Fruit fly (Drosophila melanogaster) whole organism, embryonic: Measurements from ENCODE around the gene His3.3B.
A peak's percentile ranks its signal among the peaks of the same experiment; 100 is the strongest.

ENCODE experiments used
- Bteb2 ChIP-seq: fragments of 200-800 bp; sonication (Bioruptor generic); optimal IDR thresholded peaks from 2 replicates; lab custom pipeline; 2016; ENCODE audit warnings: missing biosample characterization, missing genetic modification characterization
- CG1024 ChIP-seq: fragments of 200-800 bp; sonication (Bioruptor generic); IDR thresholded peaks from 2 replicates; pipeline ENCODE4 v1.3.6; 2022; ENCODE audit warnings: missing biosample characterization, missing genetic modification characterization
- CG10267 ChIP-seq: fragments of 200-800 bp; sonication (Bioruptor generic); optimal IDR thresholded peaks from 2 replicates; lab custom pipeline; 2018; ENCODE audit warnings: missing biosample characterization, mild to moderate bottlenecking, missing genetic modification characterization, moderate library complexity
- CG10462 ChIP-seq: fragments of 200-800 bp; sonication (Bioruptor generic); optimal IDR thresholded peaks from 2 replicates; lab custom pipeline; 2016; ENCODE audit warnings: missing biosample characterization, missing genetic modification characterization
- CG11093 ChIP-seq: fragments of 200-800 bp; sonication (Bioruptor generic); IDR thresholded peaks from 3 replicates; pipeline ENCODE4 v1.3.6; 2022; ENCODE audit warnings: missing biosample characterization, missing genetic modification characterization
- CG12104 ChIP-seq: fragments of 200-800 bp; sonication (Bioruptor generic); optimal IDR thresholded peaks from 3 replicates; lab custom pipeline; 2016; ENCODE audit warnings: missing biosample characterization, missing genetic modification characterization
- CG13775 ChIP-seq: fragments of 200-800 bp; sonication (Bioruptor generic); optimal IDR thresholded peaks from 3 replicates; lab custom pipeline; 2017; ENCODE audit warnings: missing biosample characterization, mild to moderate bottlenecking, missing genetic modification characterization
- CG14860 ChIP-seq: fragments of 200-800 bp; sonication (Bioruptor generic); IDR thresholded peaks from 3 replicates; pipeline ENCODE4 v1.3.6; 2022; ENCODE audit warnings: missing biosample characterization, missing genetic modification characterization; ENCODE audit not compliant: partially characterized antibody
- CG18011 ChIP-seq: fragments of 200-800 bp; sonication (Bioruptor generic); optimal IDR thresholded peaks from 2 replicates; lab custom pipeline; 2017; ENCODE audit warnings: missing biosample characterization, missing genetic modification characterization, mild to moderate bottlenecking, moderate library complexity, missing genotype
- CG30403 ChIP-seq: fragments of 200-800 bp; sonication (Bioruptor generic); optimal IDR thresholded peaks from 3 replicates; lab custom pipeline; 2016; ENCODE audit warnings: missing biosample characterization, missing genetic modification characterization
- CG32772 ChIP-seq: fragments of 200-800 bp; sonication (Bioruptor generic); IDR thresholded peaks from 2 replicates; pipeline ENCODE4 v1.3.6; 2022; ENCODE audit warnings: missing biosample characterization, missing genetic modification characterization
- CG4282 ChIP-seq: fragments of 200-800 bp; sonication (Bioruptor generic); optimal IDR thresholded peaks from 2 replicates; lab custom pipeline; 2016; ENCODE audit warnings: missing biosample characterization, missing genetic modification characterization
- CG6654 ChIP-seq: fragments of 200-800 bp; sonication (Bioruptor generic); optimal IDR thresholded peaks from 2 replicates; lab custom pipeline; 2017; ENCODE audit warnings: missing biosample characterization, mild to moderate bottlenecking, missing genetic modification characterization
- CG6813 ChIP-seq: fragments of 200-800 bp; sonication (Bioruptor generic); optimal IDR thresholded peaks from 2 replicates; lab custom pipeline; 2017; ENCODE audit warnings: missing biosample characterization, missing genetic modification characterization, mild to moderate bottlenecking, moderate library complexity, missing genetic modification reagents
- CG7928 ChIP-seq: fragments of 200-800 bp; sonication (Bioruptor generic); optimal IDR thresholded peaks from 2 replicates; lab custom pipeline; 2017; ENCODE audit warnings: missing biosample characterization, mild to moderate bottlenecking, missing genetic modification characterization
- CG8089 ChIP-seq: fragments of 200-800 bp; sonication (Bioruptor generic); optimal IDR thresholded peaks from 3 replicates; lab custom pipeline; 2016; ENCODE audit warnings: missing biosample characterization, missing genetic modification characterization
- CG9437 ChIP-seq: fragments of 200-800 bp; sonication (Bioruptor generic); optimal IDR thresholded peaks from 2 replicates; lab custom pipeline; 2018; ENCODE audit warnings: missing biosample characterization, mild to moderate bottlenecking, missing genetic modification characterization
- CG9876 ChIP-seq: fragments of 200-800 bp; sonication (Bioruptor generic); optimal IDR thresholded peaks from 2 replicates; lab custom pipeline; 2016; ENCODE audit warnings: missing biosample characterization, missing genetic modification characterization
- Camta ChIP-seq: fragments of 200-800 bp; sonication (Bioruptor generic); optimal IDR thresholded peaks from 2 replicates; lab custom pipeline; 2016; ENCODE audit warnings: missing biosample characterization, missing genetic modification characterization
- CoRest ChIP-seq: fragments of 200-800 bp; sonication (Bioruptor generic); optimal IDR thresholded peaks from 3 replicates; lab custom pipeline; 2018; ENCODE audit warnings: missing biosample characterization, mild to moderate bottlenecking, missing genetic modification characterization, moderate library complexity
- D19A ChIP-seq: fragments of 200-800 bp; optimal IDR thresholded peaks from 3 replicates; lab custom pipeline; 2019; ENCODE audit warnings: missing biosample characterization, mild to moderate bottlenecking, missing genetic modification characterization, moderate library complexity
- E2f2 ChIP-seq: fragments of 200-800 bp; sonication (Bioruptor generic); IDR thresholded peaks from 2 replicates; pipeline ENCODE4 v1.3.6; 2022; ENCODE audit warnings: missing biosample characterization, missing genetic modification characterization
- Hmx ChIP-seq: fragments of 200-800 bp; sonication (Bioruptor generic); optimal IDR thresholded peaks from 2 replicates; lab custom pipeline; 2016; ENCODE audit warnings: missing biosample characterization, missing genetic modification characterization
- Kr ChIP-seq: fragments of 200-800 bp; sonication (Bioruptor generic); optimal IDR thresholded peaks from 2 replicates; lab custom pipeline; 2017; ENCODE audit warnings: missing biosample characterization, mild to moderate bottlenecking, missing genetic modification characterization
- Lhr ChIP-seq: fragments of 200-800 bp; sonication (Bioruptor generic); optimal IDR thresholded peaks from 3 replicates; lab custom pipeline; 2017; ENCODE audit warnings: mild to moderate bottlenecking, missing biosample characterization, missing genetic modification reagents, missing genetic modification characterization
- Med ChIP-seq: fragments of 200-800 bp; sonication (Bioruptor generic); peaks from one replicate; lab custom pipeline; 2016; ENCODE audit warnings: missing biosample characterization, missing genetic modification characterization, mild to moderate bottlenecking, inconsistent platforms, moderate library complexity
- Meics ChIP-seq: fragments of 200-800 bp; sonication (Bioruptor generic); optimal IDR thresholded peaks from 2 replicates; lab custom pipeline; 2017; ENCODE audit warnings: missing biosample characterization, mild to moderate bottlenecking, missing genetic modification characterization
- Myb ChIP-seq: fragments of 200-800 bp; sonication (Bioruptor generic); optimal IDR thresholded peaks from 2 replicates; lab custom pipeline; 2016; ENCODE audit warnings: missing biosample characterization, missing genetic modification characterization
- NFAT ChIP-seq: fragments of 200-800 bp; sonication (Bioruptor generic); IDR thresholded peaks from 2 replicates; pipeline ENCODE4 v1.3.6; 2022; ENCODE audit warnings: missing biosample characterization, missing genetic modification characterization
- Nf-YA ChIP-seq: fragments of 200-800 bp; sonication (Bioruptor generic); IDR thresholded peaks from 2 replicates; pipeline ENCODE4 v1.3.6; 2022; ENCODE audit warnings: missing biosample characterization, missing genetic modification characterization
- NfI ChIP-seq: fragments of 200-800 bp; sonication (Bioruptor generic); optimal IDR thresholded peaks from 3 replicates; lab custom pipeline; 2018; ENCODE audit warnings: missing biosample characterization, mild to moderate bottlenecking, missing genetic modification characterization, moderate library complexity
- Pdp1 ChIP-seq, 2 experiments: fragments of 200-800 bp; sonication (Bioruptor generic); optimal IDR thresholded peaks; 3 replicates each; lab custom pipeline; 2016; ENCODE audit warnings: missing biosample characterization in 2 of 2, missing genetic modification characterization in 2 of 2, mild to moderate bottlenecking in 1 of 2, moderate library complexity in 1 of 2
- YL-1 ChIP-seq: fragments of 200-800 bp; sonication (Bioruptor generic); optimal IDR thresholded peaks from 3 replicates; lab custom pipeline; 2017; ENCODE audit warnings: missing biosample characterization, mild to moderate bottlenecking, missing genetic modification characterization
- cg ChIP-seq: fragments of 200-800 bp; sonication (Bioruptor generic); optimal IDR thresholded peaks from 3 replicates; lab custom pipeline; 2019; ENCODE audit warnings: missing biosample characterization, mild to moderate bottlenecking, missing genetic modification characterization, moderate library complexity
- dpn ChIP-seq, 2 experiments: fragments of 200-800 bp; sonication (Bioruptor generic); optimal IDR thresholded peaks; 3 replicates each; lab custom pipeline; 2016; ENCODE audit warnings: missing biosample characterization in 2 of 2, missing genetic modification characterization in 2 of 2
- exex ChIP-seq: fragments of 200-800 bp; sonication (Bioruptor generic); optimal IDR thresholded peaks from 4 replicates; lab custom pipeline; 2018; ENCODE audit warnings: missing biosample characterization, mild to moderate bottlenecking, missing genetic modification characterization, moderate library complexity
- gfzf ChIP-seq: fragments of 200-800 bp; sonication (Bioruptor generic); optimal IDR thresholded peaks from 2 replicates; lab custom pipeline; 2016; ENCODE audit warnings: missing biosample characterization, mild to moderate bottlenecking, missing genetic modification characterization, moderate library complexity
- hth ChIP-seq: fragments of >200 bp; optimal IDR thresholded peaks from 2 replicates; lab custom pipeline; 2017; ENCODE audit warnings: inconsistent platforms
- inv ChIP-seq: fragments of 200-800 bp; sonication (Bioruptor generic); IDR thresholded peaks from 2 replicates; pipeline ENCODE4 v1.3.6; 2022; ENCODE audit warnings: missing biosample characterization, missing genetic modification characterization; ENCODE audit not compliant: partially characterized antibody
- nmo ChIP-seq: fragments of 200-800 bp; sonication (Bioruptor generic); optimal IDR thresholded peaks from 2 replicates; lab custom pipeline; 2018; ENCODE audit warnings: missing biosample characterization, mild to moderate bottlenecking, missing genetic modification characterization, moderate library complexity
- pb ChIP-seq: fragments of 200-800 bp; sonication (Bioruptor generic); optimal IDR thresholded peaks from 3 replicates; lab custom pipeline; 2016; ENCODE audit warnings: missing biosample characterization, missing genetic modification characterization
- phol ChIP-seq: fragments of 200-800 bp; sonication (Bioruptor generic); optimal IDR thresholded peaks from 3 replicates; lab custom pipeline; 2018; ENCODE audit warnings: missing biosample characterization, mild to moderate bottlenecking, missing genetic modification characterization, moderate library complexity
- pros ChIP-seq: fragments of 200-800 bp; sonication (Bioruptor generic); optimal IDR thresholded peaks from 3 replicates; lab custom pipeline; 2019; ENCODE audit warnings: missing biosample characterization, mild to moderate bottlenecking, missing genetic modification characterization, moderate library complexity
- pzg ChIP-seq: fragments of 200-800 bp; sonication (Bioruptor generic); optimal IDR thresholded peaks from 3 replicates; lab custom pipeline; 2018; ENCODE audit warnings: missing biosample characterization, mild to moderate bottlenecking, missing genetic modification characterization, moderate library complexity
- row ChIP-seq: fragments of 200-800 bp; sonication (Bioruptor generic); IDR thresholded peaks from 3 replicates; pipeline ENCODE4 v1.3.6; 2022; ENCODE audit warnings: missing biosample characterization, missing genetic modification characterization
- sisA ChIP-seq: fragments of 200-800 bp; sonication (Bioruptor generic); IDR thresholded peaks from 2 replicates; pipeline ENCODE4 v1.3.6; 2022; ENCODE audit warnings: missing biosample characterization, missing genetic modification characterization
- trem ChIP-seq: fragments of 200-800 bp; optimal IDR thresholded peaks from 3 replicates; lab custom pipeline; 2019; ENCODE audit warnings: missing biosample characterization, mild to moderate bottlenecking, missing genetic modification characterization, moderate library complexity
- ttk ChIP-seq: fragments of 200-800 bp; sonication (Bioruptor generic); IDR thresholded peaks from 2 replicates; pipeline ENCODE4 v2.1.2; 2022; ENCODE audit warnings: missing biosample characterization, missing genetic modification characterization
- tup ChIP-seq: fragments of 200-800 bp; sonication (Bioruptor generic); optimal IDR thresholded peaks from 2 replicates; lab custom pipeline; 2016; ENCODE audit warnings: missing biosample characterization, mild to moderate bottlenecking, missing genetic modification characterization, moderate library complexity
- zen ChIP-seq: fragments of 200-800 bp; sonication (Bioruptor generic); optimal IDR thresholded peaks from 3 replicates; lab custom pipeline; 2018; ENCODE audit warnings: missing biosample characterization, mild to moderate bottlenecking, missing genetic modification characterization, moderate library complexity

The His3.3B gene

dm6 chrX:9106212-9106774, 50.2 kb downstream of the His3.3B start, which contains the start of gene Bx42 (continued):
- TF ChIP-seq inv (GFP tag; lab: Robert Waterston, UW) = no peak
- peak; percentile 96 for TF ChIP-seq CG9437 (GFP tag; lab: Kevin White, UChicago)
- no peak for TF ChIP-seq NfI (GFP tag; lab: Kevin White, UChicago)
- no peak for TF ChIP-seq Camta
- no peak for TF ChIP-seq zen (tag; lab: Kevin White, UChicago)
- TF ChIP-seq exex (tag; lab: Kevin White, UChicago) = no peak
- peak; percentile 11 for TF ChIP-seq CoRest (tag; lab: Kevin White, UChicago)
- TF ChIP-seq trem = no peak
- no peak for TF ChIP-seq CG18011
- peak; percentile 5 for TF ChIP-seq Myb
- no peak for TF ChIP-seq CG1024 (GFP tag; lab: Robert Waterston, UW)
- peak; percentile 2 for TF ChIP-seq CG4282 (GFP tag; lab: Kevin White, UChicago)
- TF ChIP-seq E2f2 (GFP tag; lab: Robert Waterston, UW) = 0 out of 2 replicates have a peak, but pooled peaks have one; percentile 16
- peak; percentile 25 for TF ChIP-seq CG13775
- peak; percentile 52 for TF ChIP-seq CG32772 (GFP tag; lab: Robert Waterston, UW)
- TF ChIP-seq CG10462 (GFP tag; lab: Kevin White, UChicago) = no peak
- TF ChIP-seq ttk (GFP tag; lab: Robert Waterston, UW) = no peak
- TF ChIP-seq Pdp1 (GFP tag; optimal IDR thresholded peaks at IDR 0.05; lab: Kevin White, UChicago) = peak in 1 of 2 experiments; percentile 27
- TF ChIP-seq CG12104 (GFP tag; lab: Kevin White, UChicago) = no peak
- no peak for TF ChIP-seq tup
- peak; percentile 63 for TF ChIP-seq cg (GFP tag; lab: Kevin White, UChicago)
- TF ChIP-seq CG6654 (GFP tag; lab: Kevin White, UChicago) = no peak
- TF ChIP-seq pros (GFP tag; lab: Kevin White, UChicago) = peak; percentile 3
- peak; percentile 4 for TF ChIP-seq CG10267 (tag; lab: Kevin White, UChicago)
- peak; percentile 85 for TF ChIP-seq CG7928 (GFP tag; lab: Kevin White, UChicago)
- peak; percentile 26 for TF ChIP-seq YL-1
- TF ChIP-seq Meics = no peak
- TF ChIP-seq Bteb2 (GFP tag; lab: Kevin White, UChicago) = no peak
- TF ChIP-seq CG9876 (GFP tag; lab: Kevin White, UChicago) = peak; percentile 54
- TF ChIP-seq pb = no peak
- peak; percentile 48 for TF ChIP-seq CG30403
- TF ChIP-seq D19A (tag; lab: Kevin White, UChicago) = no peak
- no peak for TF ChIP-seq CG14860 (GFP tag; lab: Robert Waterston, UW)
- TF ChIP-seq Lhr (GFP tag; lab: Kevin White, UChicago) = peak; percentile 31
- TF ChIP-seq pzg (GFP tag; lab: Kevin White, UChicago) = peak; percentile 57
- TF ChIP-seq Kr (GFP tag; lab: Kevin White, UChicago) = no peak
- TF ChIP-seq Hmx (GFP tag; lab: Kevin White, UChicago) = no peak
- TF ChIP-seq dpn (GFP tag; optimal IDR thresholded peaks at IDR 0.05; lab: Kevin White, UChicago) = peak in 1 of 2 experiments; percentile 28
- TF ChIP-seq row (GFP tag; lab: Robert Waterston, UW) = peak; percentile 71; the same call in 2 of the 3 replicates
- no peak for TF ChIP-seq CG11093 (GFP tag; lab: Robert Waterston, UW)
- TF ChIP-seq CG8089 (GFP tag; lab: Kevin White, UChicago) = no peak
- peak; percentile 21 for TF ChIP-seq nmo (GFP tag; lab: Kevin White, UChicago)
- peak; percentile 3; the same call in 1 of the 2 replicates for TF ChIP-seq sisA
- peak; percentile 31; the same call in 1 of the 2 replicates for TF ChIP-seq NFAT (GFP tag; lab: Robert Waterston, UW)
- TF ChIP-seq Med (GFP tag; lab: Kevin White, UChicago) = peak; percentile 68
- no peak for TF ChIP-seq hth (lab: Kevin White, UChicago)
- no peak for TF ChIP-seq Nf-YA
- no peak for TF ChIP-seq CG6813 (GFP tag; lab: Kevin White, UChicago)
- TF ChIP-seq phol (tag; lab: Kevin White, UChicago) = peak; percentile 37
- TF ChIP-seq gfzf (GFP tag; lab: Kevin White, UChicago) = peak; percentile 77
